Fruit fly (Drosophila melanogaster) whole organism: Measurements from ENCODE around the gene CG9231.

Experiments
- Dll ChIP-seq: fragments of >200 bp; optimal IDR thresholded peaks from 2 replicates; lab custom pipeline; 2017
- pan ChIP-seq: fragments of >200 bp; optimal IDR thresholded peaks from 2 replicates; lab custom pipeline; 2017
- psq ChIP-seq: fragments of >200 bp; optimal IDR thresholded peaks from 2 replicates; lab custom pipeline; 2017

dm6 chr3L:19562146-19562700 is 23.6 kb downstream of the CG9231 start:
- TF ChIP-seq Dll (lab: Kevin White, UChicago): no peak
- no peak for TF ChIP-seq psq (lab: Kevin White, UChicago)
- TF ChIP-seq pan (lab: Kevin White, UChicago): no peak
